Fruit fly (Drosophila melanogaster) whole organism, pupa: ENCODE results near the gene srw.

Source experiments
- CG10348 ChIP-seq: fragments of 200-800 bp; sonication (Bioruptor generic); IDR thresholded peaks from 2 replicates; pipeline ENCODE4 v1.3.6; 2022; ENCODE audit warnings: missing biosample characterization, missing genetic modification characterization
- CG12605 ChIP-seq: fragments of 200-800 bp; sonication (Bioruptor generic); IDR thresholded peaks from 2 replicates; pipeline ENCODE4 v1.3.6; 2022; ENCODE audit warnings: missing biosample characterization, missing genetic modification characterization
- CG13204 ChIP-seq: fragments of 200-800 bp; sonication (Bioruptor generic); optimal IDR thresholded peaks from 2 replicates; lab custom pipeline; 2018; ENCODE audit warnings: missing biosample characterization, mild to moderate bottlenecking, missing genetic modification characterization, moderate library complexity
- CG14655 ChIP-seq: fragments of 200-800 bp; sonication (Bioruptor generic); optimal IDR thresholded peaks from 3 replicates; lab custom pipeline; 2017; ENCODE audit warnings: mild to moderate bottlenecking, missing biosample characterization, missing genetic modification reagents, missing genetic modification characterization
- CG15710 ChIP-seq: fragments of 200-800 bp; sonication (Bioruptor generic); optimal IDR thresholded peaks from 2 replicates; lab custom pipeline; 2018; ENCODE audit warnings: missing biosample characterization, mild to moderate bottlenecking, missing genetic modification characterization, moderate library complexity
- CG17806 ChIP-seq: fragments of 200-800 bp; sonication (Bioruptor generic); optimal IDR thresholded peaks from 2 replicates; lab custom pipeline; 2018; ENCODE audit warnings: missing biosample characterization, mild to moderate bottlenecking, missing genetic modification characterization, moderate library complexity
- CG32121 ChIP-seq: fragments of 200-800 bp; sonication (Bioruptor generic); IDR thresholded peaks from 2 replicates; pipeline ENCODE4 v1.3.6; 2022; ENCODE audit warnings: missing biosample characterization, missing genetic modification characterization
- CG34367 ChIP-seq: fragments of 200-800 bp; sonication (Bioruptor generic); optimal IDR thresholded peaks from 2 replicates; lab custom pipeline; 2018; ENCODE audit warnings: missing biosample characterization, mild to moderate bottlenecking, missing genetic modification characterization
- CG4496 ChIP-seq: fragments of 200-800 bp; sonication (Bioruptor generic); IDR thresholded peaks from 3 replicates; pipeline ENCODE4 v1.3.6; 2022; ENCODE audit warnings: missing biosample characterization, missing genetic modification characterization
- CG8159 ChIP-seq: fragments of 200-800 bp; sonication (Bioruptor generic); optimal IDR thresholded peaks from 3 replicates; lab custom pipeline; 2018; ENCODE audit warnings: missing biosample characterization, mild to moderate bottlenecking, missing genetic modification characterization, moderate library complexity
- CG8301 ChIP-seq: fragments of 200-800 bp; sonication (Bioruptor generic); optimal IDR thresholded peaks from 2 replicates; lab custom pipeline; 2018; ENCODE audit warnings: missing biosample characterization, mild to moderate bottlenecking, missing genetic modification characterization
- CG9948 ChIP-seq: fragments of 200-800 bp; sonication (Bioruptor generic); optimal IDR thresholded peaks from 2 replicates; lab custom pipeline; 2018; ENCODE audit warnings: missing biosample characterization, mild to moderate bottlenecking, missing genetic modification characterization, moderate library complexity
- D1 ChIP-seq: fragments of 200-800 bp; sonication (Bioruptor generic); optimal IDR thresholded peaks from 2 replicates; lab custom pipeline; 2018; ENCODE audit warnings: missing biosample characterization, mild to moderate bottlenecking, missing genetic modification characterization, moderate library complexity
- EcR ChIP-seq: fragments of 200-800 bp; sonication (Bioruptor generic); optimal IDR thresholded peaks from 3 replicates; lab custom pipeline; 2019; ENCODE audit warnings: missing biosample characterization, missing genetic modification characterization, mild to moderate bottlenecking, moderate library complexity, missing genetic modification reagents
- Ets98B ChIP-seq: fragments of 200-800 bp; sonication (Bioruptor generic); IDR thresholded peaks from 2 replicates; pipeline ENCODE4 v1.3.6; 2022; ENCODE audit warnings: missing biosample characterization, missing genetic modification characterization
- Pif1A ChIP-seq: fragments of 200-800 bp; sonication (Bioruptor generic); optimal IDR thresholded peaks from 3 replicates; lab custom pipeline; 2016; ENCODE audit warnings: missing biosample characterization, missing genetic modification characterization
- Pif1B ChIP-seq: fragments of 200-800 bp; sonication (Bioruptor generic); optimal IDR thresholded peaks from 3 replicates; lab custom pipeline; 2016; ENCODE audit warnings: missing biosample characterization, missing genetic modification characterization
- Snoo ChIP-seq: fragments of 200-800 bp; sonication (Bioruptor generic); optimal IDR thresholded peaks from 3 replicates; lab custom pipeline; 2017; ENCODE audit warnings: missing biosample characterization, mild to moderate bottlenecking, missing genetic modification characterization, inconsistent platforms
- fd96Ca ChIP-seq: fragments of 200-800 bp; sonication (Bioruptor generic); IDR thresholded peaks from 3 replicates; pipeline ENCODE4 v1.3.6; 2022; ENCODE audit warnings: missing biosample characterization, missing genetic modification characterization
- gl ChIP-seq: fragments of 200-800 bp; sonication (Bioruptor generic); optimal IDR thresholded peaks from 2 replicates; lab custom pipeline; 2018; ENCODE audit warnings: missing biosample characterization, mild to moderate bottlenecking, missing genetic modification characterization
- rn ChIP-seq: fragments of 200-800 bp; sonication (Bioruptor generic); IDR thresholded peaks from 2 replicates; pipeline ENCODE4 v1.3.6; 2022; ENCODE audit warnings: missing biosample characterization, missing genetic modification characterization

Gene srw

DNA sequence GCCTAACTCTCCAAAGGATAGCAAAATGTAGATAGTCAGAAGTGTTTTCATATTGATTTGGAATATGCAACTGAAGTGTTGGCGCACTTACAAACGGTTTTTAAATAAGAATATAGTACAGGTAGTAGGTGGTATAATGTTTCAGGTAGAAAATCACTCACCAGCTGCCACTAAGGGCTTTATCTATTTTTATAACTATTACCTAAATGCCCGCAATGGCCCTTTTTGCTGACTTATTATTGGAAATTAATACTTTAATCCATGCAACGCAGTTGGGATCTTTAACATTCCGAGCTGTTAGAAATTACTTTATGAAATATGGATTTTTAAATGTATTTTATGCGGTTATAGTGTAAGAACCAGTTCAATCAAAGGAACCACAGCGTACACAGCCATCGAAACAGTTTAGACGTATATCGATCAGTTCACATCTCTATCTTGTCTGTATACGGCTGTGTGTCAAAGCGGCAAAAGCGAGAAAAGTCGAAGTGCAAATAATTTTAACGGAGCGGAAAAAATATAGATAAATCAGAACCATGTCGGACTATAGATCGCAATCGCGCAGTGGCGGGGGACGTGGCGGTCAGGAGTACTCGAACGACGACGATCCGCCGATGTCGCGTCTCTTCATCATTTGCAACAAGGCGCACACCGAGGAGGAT is at the start of gene srw, which contains the start of gene CG1316:
srw (minus strand) TSS at position 51 of the 662 bp plus-strand sequence.
CG1316 (plus strand) TSS at position 424 of the 662 bp plus-strand sequence.
- no peak for TF ChIP-seq CG17806 (tag; lab: Kevin White, UChicago)
- no peak for TF ChIP-seq CG34367 (tag; lab: Kevin White, UChicago)
- TF ChIP-seq Snoo (tag; lab: Kevin White, UChicago) = peak; percentile 4
- no peak for TF ChIP-seq CG8301
- TF ChIP-seq CG14655 = no peak
- TF ChIP-seq rn (GFP tag; lab: Robert Waterston, UW) = no peak
- no peak for TF ChIP-seq CG12605 (GFP tag; lab: Robert Waterston, UW)
- no peak for TF ChIP-seq CG9948 (tag; lab: Kevin White, UChicago)
- peak; percentile 11; the same call in 1 of the 3 replicates for TF ChIP-seq CG4496 (GFP tag; lab: Robert Waterston, UW)
- no peak for TF ChIP-seq CG10348 (GFP tag; lab: Robert Waterston, UW)
- TF ChIP-seq D1 = no peak
- TF ChIP-seq CG32121 (GFP tag; lab: Robert Waterston, UW) = no peak

DNA sequence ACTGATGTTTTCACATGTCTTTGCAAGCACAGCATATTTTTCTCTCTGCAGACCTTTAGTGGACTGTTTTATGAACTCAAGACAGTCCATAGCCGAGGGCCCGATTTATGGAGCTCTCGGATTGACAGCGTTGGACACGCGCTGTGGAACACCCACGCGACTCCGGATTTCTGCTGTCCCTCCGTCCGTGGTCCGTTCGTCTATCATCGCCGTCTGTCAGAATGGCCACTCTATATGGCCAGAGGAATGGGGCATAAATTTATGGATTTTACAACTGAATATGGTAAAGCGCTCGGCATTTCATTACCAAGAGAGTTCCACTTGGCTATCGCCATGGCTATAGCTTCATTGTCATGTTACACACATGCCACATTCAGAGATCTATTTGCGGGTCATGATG is 44.8 kb upstream of the srw start:
- TF ChIP-seq fd96Ca (no peak), CG10348 (GFP tag; lab: Robert Waterston, UW) (no peak), rn (GFP tag; lab: Robert Waterston, UW) (no peak), CG32121 (GFP tag; lab: Robert Waterston, UW) (no peak), CG8301 (no peak)

DNA sequence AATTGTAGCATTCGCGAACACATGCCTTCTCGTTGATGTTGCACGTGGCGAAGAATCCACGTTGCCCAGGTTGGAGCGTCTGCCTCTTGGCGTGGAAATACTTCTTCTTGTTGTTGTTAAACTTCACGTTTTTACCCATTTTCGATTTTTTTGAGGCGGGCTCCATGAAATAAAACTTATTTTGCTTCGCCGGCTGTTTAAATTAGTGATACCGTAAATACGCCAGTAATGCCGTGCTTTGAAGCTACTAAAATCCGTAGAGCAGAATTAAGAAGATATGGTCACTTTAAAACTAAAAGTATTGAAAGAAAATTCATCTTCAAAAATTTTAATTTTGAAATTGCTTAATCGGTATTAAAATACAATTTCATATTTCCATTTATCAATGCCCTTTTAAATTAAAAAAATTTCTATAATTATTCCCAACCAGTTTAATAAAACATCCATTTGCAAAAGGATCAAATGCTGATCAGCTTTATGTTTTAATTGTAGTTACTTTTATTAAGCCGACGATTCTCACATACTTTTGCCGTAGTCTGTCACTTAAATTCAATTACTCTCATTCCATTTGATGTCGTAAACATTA is 38.8 kb upstream of the srw start, which contains the start of gene CG15014:
CG15014 (minus strand) TSS at position 228 of the 586 bp plus-strand sequence.
- peak; percentile 62 for TF ChIP-seq D1
- no peak for TF ChIP-seq Pif1A (GFP tag; lab: Kevin White, UChicago)

DNA sequence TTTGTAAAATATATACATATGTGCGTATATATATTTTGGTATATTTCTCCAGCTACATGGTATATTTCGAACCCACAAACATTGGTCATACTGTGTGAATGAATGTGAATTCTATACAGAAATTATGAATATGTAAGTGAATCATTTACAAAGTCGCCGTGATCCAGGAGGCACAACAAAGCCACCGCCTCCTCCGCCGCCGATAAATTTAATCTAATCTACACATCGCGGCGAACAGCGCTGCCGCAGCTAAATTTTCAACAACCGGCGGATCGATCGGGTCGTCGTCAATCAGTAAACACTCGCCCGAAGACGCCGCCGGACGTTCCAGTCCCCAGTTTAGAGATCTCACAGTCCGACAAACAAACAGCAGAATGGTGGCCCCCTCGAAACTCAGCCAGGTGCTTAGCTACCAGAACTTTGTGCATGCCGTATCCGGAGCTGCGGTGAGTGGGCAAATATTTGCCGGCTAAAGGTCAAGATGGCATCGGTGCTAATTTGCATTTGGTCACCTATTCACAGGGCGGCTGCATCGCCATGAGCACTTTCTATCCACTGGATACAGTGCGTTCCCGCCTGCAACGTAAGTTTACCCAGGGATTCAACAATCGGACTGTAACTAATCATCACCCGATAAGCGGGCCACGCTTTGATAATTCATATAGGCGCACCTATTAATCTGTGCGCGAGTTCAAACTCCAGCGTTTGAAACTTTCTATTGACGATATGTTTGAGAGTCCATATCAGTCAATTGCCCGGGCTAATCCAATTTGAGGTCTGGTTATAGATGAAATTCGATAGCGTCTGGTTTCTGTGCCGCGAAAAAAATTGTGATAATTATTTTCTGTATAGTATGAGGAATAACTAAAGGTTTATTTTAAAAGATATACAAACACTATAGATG is 35.7 kb upstream of the srw start, which contains the start of gene PMP34:
PMP34 (plus strand) TSS at position 79 of the 904 bp plus-strand sequence.
- no peak for TF ChIP-seq CG14655
- no peak for TF ChIP-seq gl (tag; lab: Kevin White, UChicago)
- TF ChIP-seq CG8159 (tag; lab: Kevin White, UChicago) = no peak
- TF ChIP-seq fd96Ca = no peak
- 0 out of 2 replicates have a peak, but pooled peaks have one; percentile 15 for TF ChIP-seq CG32121 (GFP tag; lab: Robert Waterston, UW)
- no peak for TF ChIP-seq Pif1A (GFP tag; lab: Kevin White, UChicago)
- TF ChIP-seq CG15710 (tag; lab: Kevin White, UChicago) = no peak

DNA sequence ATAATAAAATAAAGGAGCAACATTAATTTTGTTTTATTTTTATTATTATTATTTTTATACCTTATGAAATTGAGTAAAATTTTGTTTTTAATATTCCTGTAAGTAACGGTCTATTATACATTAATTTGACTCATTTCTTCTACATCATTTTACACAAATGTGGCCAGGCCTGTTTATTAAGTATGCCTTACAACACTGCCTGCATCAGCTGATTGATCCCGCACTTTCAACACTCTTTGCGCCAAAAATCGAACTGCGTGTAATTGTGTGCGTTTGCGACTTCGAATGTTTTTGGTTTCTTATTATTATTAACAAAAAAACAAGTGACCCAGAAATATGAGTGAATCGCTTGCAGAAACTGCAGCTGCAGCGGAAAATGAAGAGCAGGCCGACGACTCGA is 30.0 kb upstream of the srw start, which contains the start of gene Claspin:
Claspin (plus strand) TSS at position 185 of the 400 bp plus-strand sequence.
- TF ChIP-seq CG8301 = no peak
- peak; percentile 15 for TF ChIP-seq Snoo (tag; lab: Kevin White, UChicago)
- peak; percentile 74 for TF ChIP-seq D1
- no peak for TF ChIP-seq CG8159 (tag; lab: Kevin White, UChicago)
- no peak for TF ChIP-seq CG32121 (GFP tag; lab: Robert Waterston, UW)
- no peak for TF ChIP-seq Ets98B (GFP tag; lab: Robert Waterston, UW)
- TF ChIP-seq CG15710 (tag; lab: Kevin White, UChicago) = no peak
- TF ChIP-seq EcR (GFP tag; lab: Kevin White, UChicago) = no peak
- no peak for TF ChIP-seq CG17806 (tag; lab: Kevin White, UChicago)
- TF ChIP-seq CG9948 (tag; lab: Kevin White, UChicago) = no peak
- TF ChIP-seq CG12605 (GFP tag; lab: Robert Waterston, UW) = no peak
- TF ChIP-seq CG34367 (tag; lab: Kevin White, UChicago) = no peak
- no peak for TF ChIP-seq CG14655
- TF ChIP-seq rn (GFP tag; lab: Robert Waterston, UW) = no peak
- no peak for TF ChIP-seq fd96Ca
- TF ChIP-seq, all 21 proteins: peak for 2

DNA sequence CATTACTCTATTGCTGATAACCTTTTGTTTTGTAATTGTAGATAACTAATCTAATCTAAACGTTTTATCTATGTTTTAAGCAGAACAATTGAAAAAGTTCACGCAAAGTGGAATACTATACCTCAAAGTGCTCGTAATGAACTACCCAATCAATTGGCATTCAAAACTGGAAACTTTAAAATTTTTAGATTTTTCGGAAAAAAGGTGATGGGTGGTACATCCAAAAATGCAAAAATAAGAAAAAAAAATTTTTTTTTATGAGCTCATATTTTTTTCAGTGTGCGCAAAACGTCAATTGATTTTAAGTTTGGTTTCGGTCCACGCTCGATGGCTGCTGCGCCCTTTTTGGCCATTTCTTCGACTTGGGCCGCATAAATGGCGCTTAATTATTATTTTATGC is 27.3 kb upstream of the srw start:
- TF ChIP-seq gl (tag; lab: Kevin White, UChicago) = no peak
- no peak for TF ChIP-seq fd96Ca
- no peak for TF ChIP-seq CG15710 (tag; lab: Kevin White, UChicago)
- TF ChIP-seq D1 = no peak
- no peak for TF ChIP-seq Pif1B (GFP tag; lab: Kevin White, UChicago)
- TF ChIP-seq CG4496 (GFP tag; lab: Robert Waterston, UW) = no peak
- TF ChIP-seq CG12605 (GFP tag; lab: Robert Waterston, UW) = no peak
- no peak for TF ChIP-seq EcR (GFP tag; lab: Kevin White, UChicago)
- TF ChIP-seq CG32121 (GFP tag; lab: Robert Waterston, UW) = no peak
- TF ChIP-seq CG8301 = no peak
- TF ChIP-seq Ets98B (GFP tag; lab: Robert Waterston, UW) = no peak
- TF ChIP-seq CG8159 (tag; lab: Kevin White, UChicago) = no peak
- TF ChIP-seq CG10348 (GFP tag; lab: Robert Waterston, UW) = no peak
- no peak for TF ChIP-seq CG34367 (tag; lab: Kevin White, UChicago)
- no peak for TF ChIP-seq CG13204
- TF ChIP-seq Pif1A (GFP tag; lab: Kevin White, UChicago) = no peak
- no peak for TF ChIP-seq rn (GFP tag; lab: Robert Waterston, UW)
